Fruit fly (Drosophila melanogaster) whole organism: ENCODE measurements around the gene Orct.

ENCODE experiments used
- CG8478 ChIP-seq: fragments of >200 bp; optimal IDR thresholded peaks from 2 replicates; lab custom pipeline; 2018; ENCODE audit warnings: inconsistent platforms
- Dll ChIP-seq: fragments of >200 bp; optimal IDR thresholded peaks from 2 replicates; lab custom pipeline; 2017
- EcR ChIP-seq, 2 experiments: fragments of >200 bp; optimal IDR thresholded peaks; 2 replicates each; lab custom pipeline; 2017; ENCODE audit warnings: missing biosample characterization in 2 of 2, missing genetic modification characterization in 2 of 2, missing genetic modification reagents in 2 of 2
- pan ChIP-seq: fragments of >200 bp; optimal IDR thresholded peaks from 2 replicates; lab custom pipeline; 2017
- psq ChIP-seq: fragments of >200 bp; optimal IDR thresholded peaks from 2 replicates; lab custom pipeline; 2017
- usp ChIP-seq: fragments of >200 bp; optimal IDR thresholded peaks from 2 replicates; lab custom pipeline; 2017; ENCODE audit warnings: missing biosample characterization, missing genetic modification characterization, mixed read lengths

DNA sequence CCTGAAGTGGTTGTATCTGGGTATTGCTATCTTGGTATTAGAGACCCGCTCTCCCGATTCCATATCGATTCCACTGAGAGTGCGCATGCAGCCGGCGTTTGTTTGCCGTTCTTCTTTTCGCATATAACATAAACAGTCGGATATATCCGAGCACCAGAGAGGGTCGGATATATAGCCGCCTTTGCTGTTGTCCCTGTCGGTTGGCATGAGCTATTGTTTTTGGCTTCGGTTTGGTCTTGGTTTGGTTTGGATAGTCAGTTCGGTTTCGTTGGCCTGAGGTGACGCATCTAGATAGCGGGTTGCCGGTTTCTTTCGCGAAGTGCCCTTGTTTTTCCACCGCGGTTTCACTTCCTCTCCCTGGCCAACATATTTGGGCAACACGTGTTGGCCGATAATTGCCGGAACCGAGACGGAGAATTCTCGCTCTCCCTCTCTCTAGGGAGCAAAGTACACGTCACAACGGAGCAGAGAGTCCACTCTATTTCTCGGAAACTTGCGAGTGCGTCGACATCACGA lies 3.2 kb upstream of the Orct start, which contains the start of gene Orct2:
- TF ChIP-seq pan: no peak
- TF ChIP-seq psq (lab: Kevin White, UChicago): no peak
- no peak for TF ChIP-seq usp
- no peak for TF ChIP-seq EcR (GFP tag; optimal IDR thresholded peaks at IDR 0.05; lab: Kevin White, UChicago)
- TF ChIP-seq Dll: peak; percentile 34
- TF ChIP-seq CG8478 (lab: Kevin White, UChicago): no peak
